Worm (Caenorhabditis elegans): ENCODE results near the gene C17B7.9.

C17B7.9 gene

DNA sequence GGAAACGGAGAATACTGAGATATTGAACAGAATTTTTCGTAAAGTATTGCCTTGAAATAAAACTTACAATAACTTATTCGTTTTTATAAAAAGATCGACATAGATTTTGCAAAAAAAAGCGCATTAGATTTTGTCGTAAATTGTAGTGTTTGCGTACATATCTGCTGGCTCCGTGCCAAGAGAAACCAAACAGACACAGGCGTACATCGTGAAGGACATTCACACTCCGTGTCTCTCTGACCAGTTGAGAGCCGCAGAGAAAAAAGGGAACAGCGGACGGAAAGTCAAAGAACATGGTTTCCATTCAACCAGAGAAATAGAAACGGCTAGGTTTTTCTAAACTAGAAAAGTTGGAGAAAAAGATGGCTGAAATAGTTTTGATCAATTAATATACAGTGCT is 16.6 kb downstream of the C17B7.9 start, which contains the start of gene arrd-19 (continued):
- TF ChIP-seq F26F4.8 (GFP tag; conservative IDR thresholded peaks at IDR 0.05) (no peak), cey-2 (tag; optimal IDR thresholded peaks at IDR 0.05; ENCODE audit: borderline replicate concordance, insufficient read depth) (no peak), arid-1 (GFP tag; conservative IDR thresholded peaks at IDR 0.05) (peak; percentile 67; the same call in 1 of the 2 replicates), mdl-1 (tag; optimal IDR thresholded peaks at IDR 0.05) (peak in 1 of 2 experiments; percentile 85), attf-4 (tag; optimal IDR thresholded peaks at IDR 0.05) (no peak), pha-4 (GFP tag; IDR thresholded peaks at IDR 0.05) (no peak), pha-4 (tag; optimal IDR thresholded peaks at IDR 0.05) (peak; percentile 54), vab-7 (GFP tag; IDR thresholded peaks at IDR 0.05) (no peak; the same call in 1 of the 2 replicates), F44E2.7 (GFP tag; IDR thresholded peaks at IDR 0.05) (no peak), mdt-29 (GFP tag; IDR thresholded peaks at IDR 0.05) (no peak), ceh-82 (tag; optimal IDR thresholded peaks at IDR 0.05) (no peak), tag-97 (GFP tag; IDR thresholded peaks at IDR 0.05) (no peak), F37D6.2 (tag; optimal IDR thresholded peaks at IDR 0.05) (peak; percentile 41), rbr-2 (tag; optimal IDR thresholded peaks at IDR 0.05) (peak; percentile 56), dpl-1 (GFP tag; optimal IDR thresholded peaks at IDR 0.05) (peak; percentile 66), jun-1 (tag; optimal IDR thresholded peaks at IDR 0.05) (no peak), ceh-28 (tag; optimal IDR thresholded peaks at IDR 0.05) (no peak), ceh-62 (tag; optimal IDR thresholded peaks at IDR 0.05) (no peak), saeg-2 (GFP tag; IDR thresholded peaks at IDR 0.05) (peak; percentile 80; the same call in 1 of the 2 replicates), dmd-8 (GFP tag; IDR thresholded peaks at IDR 0.05) (no peak), T20F7.1 (GFP tag; optimal IDR thresholded peaks at IDR 0.05) (no peak), nhr-10 (tag; optimal IDR thresholded peaks at IDR 0.05) (no peak), set-16 (GFP tag; IDR thresholded peaks at IDR 0.05) (no peak), daf-16 (GFP tag; optimal IDR thresholded peaks at IDR 0.05) (peak in 1 of 2 experiments; percentile 5), daf-16 (tag; optimal IDR thresholded peaks at IDR 0.05) (peak; percentile 62), lin-29 (GFP tag; IDR thresholded peaks at IDR 0.05) (peak; percentile 58; the same call in 1 of the 2 replicates), hlh-30 (tag; optimal IDR thresholded peaks at IDR 0.05; ENCODE audit: insufficient read depth) (peak; percentile 58), php-3 (GFP tag; IDR thresholded peaks at IDR 0.05) (no peak), egl-27 (tag; optimal IDR thresholded peaks at IDR 0.05) (no peak), nhr-28 (tag; optimal IDR thresholded peaks at IDR 0.05) (peak; percentile 90), snpc-1.2 (GFP tag; IDR thresholded peaks at IDR 0.05) (no peak), pqm-1 (tag; optimal IDR thresholded peaks at IDR 0.05) (peak; percentile 32), F10B5.3 (tag; optimal IDR thresholded peaks at IDR 0.05) (no peak), ztf-7 (tag; optimal IDR thresholded peaks at IDR 0.05) (no peak), nhr-48 (tag; optimal IDR thresholded peaks at IDR 0.05) (peak; percentile 90), nhr-77 (tag; optimal IDR thresholded peaks at IDR 0.05) (peak; percentile 79), hmg-1.1 (GFP tag; IDR thresholded peaks at IDR 0.05) (peak; percentile 93), Y5F2A.4 (GFP tag; optimal IDR thresholded peaks at IDR 0.05) (no peak), lsy-2 (tag; optimal IDR thresholded peaks at IDR 0.05) (peak; percentile 26 to 79), egl-43 (GFP tag; IDR thresholded peaks at IDR 0.05) (no peak; the same call in 1 of the 2 replicates), mes-2 (tag; optimal IDR thresholded peaks at IDR 0.05; ENCODE audit: poor library complexity, severe bottlenecking) (peak; percentile 80), ces-1 (GFP tag; optimal IDR thresholded peaks at IDR 0.05) (no peak), nhr-41 (GFP tag; IDR thresholded peaks at IDR 0.05) (no peak), fkh-10 (GFP tag; optimal IDR thresholded peaks at IDR 0.05) (peak; percentile 72), duxl-1 (tag; optimal IDR thresholded peaks at IDR 0.05; ENCODE audit: poor library complexity) (peak; percentile 79), aly-2 (tag; optimal IDR thresholded peaks at IDR 0.05) (no peak), ztf-11 (tag; optimal IDR thresholded peaks at IDR 0.05) (no peak), zfp-3 (GFP tag; conservative IDR thresholded peaks at IDR 0.05) (no peak), nhr-6 (tag; optimal IDR thresholded peaks at IDR 0.05) (peak; percentile 57), ceh-20 (GFP tag; IDR thresholded peaks at IDR 0.05) (peak; percentile 61; the same call in 1 of the 2 replicates), ama-1 (optimal IDR thresholded peaks at IDR 0.05) (no peak), ZK546.5 (tag; optimal IDR thresholded peaks at IDR 0.05) (no peak)

Data from whole organism, L4 larva.